Worm (Caenorhabditis elegans) whole organism, midembryonic: ENCODE results near the gene Y39E4A.1.

Experiments used
- flt-1 ChIP-seq: fragments of 200-800 bp; sonication (Bioruptor generic); IDR thresholded peaks from 2 replicates; pipeline ENCODE4 v1.3.6; 2022; ENCODE audit warnings: missing genetic modification characterization, missing compliant biosample characterization
- klf-2 ChIP-seq: fragments of 200-800 bp; sonication (Bioruptor generic); conservative IDR thresholded peaks from 2 replicates; pipeline ENCODE4 v1.3.6; 2022; ENCODE audit warnings: missing genetic modification reagents, missing genetic modification characterization, missing compliant biosample characterization
- med-1 ChIP-seq: sonication (generic microtip); optimal IDR thresholded peaks from 2 replicates; lab custom pipeline; 2017; ENCODE audit warnings: missing genetic modification characterization, mild to moderate bottlenecking, missing compliant biosample characterization, antibody characterized with exemption, missing genetic modification reagents; ENCODE audit not compliant: insufficient read depth
- tab-1 ChIP-seq: fragments of 200-800 bp; sonication (Bioruptor generic); IDR thresholded peaks from 2 replicates; pipeline ENCODE4 v1.3.6; 2022; ENCODE audit warnings: missing genetic modification characterization, missing compliant biosample characterization
- ztf-23 ChIP-seq: fragments of 200-800 bp; sonication (Bioruptor generic); IDR thresholded peaks from 2 replicates; pipeline ENCODE4 v1.3.6; 2022; ENCODE audit warnings: missing genetic modification reagents, missing genetic modification characterization, missing compliant biosample characterization
- ztf-29 ChIP-seq: fragments of 200-800 bp; sonication (Bioruptor generic); IDR thresholded peaks from 2 replicates; pipeline ENCODE4 v1.3.6; 2022; ENCODE audit warnings: missing genetic modification reagents, missing genetic modification characterization, missing compliant biosample characterization

DNA sequence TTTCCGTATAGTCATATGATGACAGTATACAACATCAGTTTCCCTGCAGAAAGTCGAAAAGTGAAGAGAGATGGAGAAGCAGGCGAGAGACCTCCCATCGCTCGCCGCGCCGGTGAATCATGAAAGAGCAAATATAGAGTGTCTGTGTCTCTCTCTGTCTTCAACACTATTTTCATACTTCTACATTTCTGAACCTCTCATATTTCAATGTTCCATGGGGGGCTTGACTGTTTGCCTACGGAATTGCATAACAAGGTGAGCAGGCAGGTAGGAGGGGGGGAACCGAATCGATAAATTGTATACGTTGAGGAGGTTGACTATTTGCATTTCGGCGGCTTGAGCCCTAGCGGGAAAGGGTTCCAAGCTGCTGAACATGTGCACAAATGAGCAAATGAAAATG is 31.3 kb upstream of the Y39E4A.1 start:
- TF ChIP-seq flt-1 (no peak), ztf-29 (GFP tag; lab: Robert Waterston, UW) (peak; percentile 50; the same call in 1 of the 2 replicates), klf-2 (no peak), tab-1 (GFP tag; lab: Robert Waterston, UW) (0 out of 2 replicates have a peak, but pooled peaks have one; percentile 30), med-1 (GFP tag; lab: Kevin White, UChicago) (no peak), ztf-23 (GFP tag; lab: Robert Waterston, UW) (no peak)
